Fruit fly (Drosophila melanogaster): ENCODE results near the gene mip130.

The mip130 gene

DNA sequence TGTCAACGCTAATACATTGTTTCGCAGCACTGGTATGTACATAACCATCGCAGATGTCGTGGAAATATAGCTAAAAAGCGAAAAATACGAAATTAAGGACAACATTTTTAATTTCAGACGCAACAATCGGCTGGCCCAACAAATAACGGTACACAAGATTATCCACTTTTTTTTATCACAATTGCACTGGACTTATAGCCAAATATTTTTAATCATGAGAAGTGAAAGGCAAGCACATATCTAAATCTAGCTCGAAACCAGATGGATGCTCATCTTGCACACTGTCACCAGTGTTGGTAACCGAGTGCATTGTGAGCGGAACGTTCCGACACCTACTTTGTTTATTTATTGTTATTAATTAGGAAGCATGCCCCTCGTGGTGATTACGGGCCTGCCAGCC, 32.0 kb downstream of the mip130 start, which contains the start of the genes CG3857 and CG3587 (continued):
- TF ChIP-seq Hr78 (GFP tag; optimal IDR thresholded peaks at IDR 0.05) (peak in 1 of 2 experiments; percentile 17), CG15696 (tag; optimal IDR thresholded peaks at IDR 0.05) (peak; percentile 55), E2f2 (GFP tag; IDR thresholded peaks at IDR 0.05) (peak; percentile 50), CG30431 (GFP tag; optimal IDR thresholded peaks at IDR 0.05) (peak; percentile 36), Hsf (GFP tag; optimal IDR thresholded peaks at IDR 0.05) (peak; percentile 83), Taf1 (GFP tag; IDR thresholded peaks at IDR 0.05) (peak; percentile 48; the same call in 1 of the 2 replicates), fu2 (GFP tag; optimal IDR thresholded peaks at IDR 0.05) (peak; percentile 90), slp2 (GFP tag; optimal IDR thresholded peaks at IDR 0.05) (peak; percentile 66), dpn (GFP tag; optimal IDR thresholded peaks at IDR 0.05) (peak; percentile 79 to 80), H15 (GFP tag; IDR thresholded peaks at IDR 0.05) (peak; percentile 35; the same call in 1 of the 3 replicates), crol (GFP tag; IDR thresholded peaks at IDR 0.05) (no peak), CG32767 (GFP tag; IDR thresholded peaks at IDR 0.05) (0 out of 2 replicates have a peak, but pooled peaks have one; percentile 37), Meics (GFP tag; optimal IDR thresholded peaks at IDR 0.05) (peak; percentile 55), run (tag; optimal IDR thresholded peaks at IDR 0.05) (peak; percentile 29), Gug (GFP tag; IDR thresholded peaks at IDR 0.05) (peak; percentile 67; the same call in 3 of the 4 replicates), CG10147 (GFP tag; optimal IDR thresholded peaks at IDR 0.05) (peak; percentile 67), CG2129 (GFP tag; IDR thresholded peaks at IDR 0.05; ENCODE audit: partially characterized antibody) (no peak), kah (GFP tag; optimal IDR thresholded peaks at IDR 0.05) (no peak), fd102C (GFP tag; optimal IDR thresholded peaks at IDR 0.05) (peak; percentile 35), Ada2b (GFP tag; IDR thresholded peaks at IDR 0.05) (peak; percentile 54), Aef1 (GFP tag; IDR thresholded peaks at IDR 0.05) (peak; percentile 74), CG18011 (GFP tag; optimal IDR thresholded peaks at IDR 0.05) (peak; percentile 58), CG10209 (GFP tag; optimal IDR thresholded peaks at IDR 0.05) (peak; percentile 71), en (GFP tag; optimal IDR thresholded peaks at IDR 0.05) (peak; percentile 46), CG12219 (GFP tag; optimal IDR thresholded peaks at IDR 0.05) (no peak), caup (GFP tag; optimal IDR thresholded peaks at IDR 0.05; ENCODE audit: severe bottlenecking) (peak; percentile 71), trh (GFP tag; optimal IDR thresholded peaks at IDR 0.05) (peak; percentile 2), twi (tag; optimal IDR thresholded peaks at IDR 0.05) (peak; percentile 38), CG1792 (GFP tag; optimal IDR thresholded peaks at IDR 0.05) (peak; percentile 53), onecut (GFP tag; IDR thresholded peaks at IDR 0.05) (peak; percentile 35; the same call in 1 of the 2 replicates), Hr3 (GFP tag; optimal IDR thresholded peaks at IDR 0.05) (peak; percentile 75), CG10462 (GFP tag; optimal IDR thresholded peaks at IDR 0.05) (peak; percentile 62), CG30020 (tag; optimal IDR thresholded peaks at IDR 0.05) (peak; percentile 43), ssp (GFP tag; IDR thresholded peaks at IDR 0.05) (peak; percentile 75), gem (tag; optimal IDR thresholded peaks at IDR 0.05) (peak; percentile 79), Dbx (GFP tag; IDR thresholded peaks at IDR 0.05) (peak; percentile 56; the same call in 1 of the 3 replicates), CG10959 (GFP tag; IDR thresholded peaks at IDR 0.05) (0 out of 2 replicates have a peak, but pooled peaks have one; percentile 16), tll (GFP tag; optimal IDR thresholded peaks at IDR 0.05) (peak in 1 of 2 experiments; percentile 82), luna (GFP tag; optimal IDR thresholded peaks at IDR 0.05) (no peak), Chrac-16 (GFP tag; optimal IDR thresholded peaks at IDR 0.05) (peak; percentile 75), MBD-R2 (GFP tag; IDR thresholded peaks at IDR 0.05) (peak; percentile 79), NFAT (GFP tag; IDR thresholded peaks at IDR 0.05) (peak; percentile 65), pho (GFP tag; optimal IDR thresholded peaks at IDR 0.05) (peak; percentile 70), Atf6 (GFP tag; IDR thresholded peaks at IDR 0.05) (peak; percentile 66; the same call in 1 of the 2 replicates), PHDP (tag; optimal IDR thresholded peaks at IDR 0.05) (peak; percentile 54), Side (GFP tag; optimal IDR thresholded peaks at IDR 0.05) (peak; percentile 61), scrt (GFP tag; optimal IDR thresholded peaks at IDR 0.05) (peak; percentile 6), CG7357 (GFP tag; IDR thresholded peaks at IDR 0.05) (peak; percentile 67), mld (GFP tag; IDR thresholded peaks at IDR 0.05; ENCODE audit: partially characterized antibody) (no peak), cwo (GFP tag; optimal IDR thresholded peaks at IDR 0.05) (peak; percentile 53)
